Fruit fly (Drosophila melanogaster) Kc167 (cell line): Measurements from ENCODE around the gene CG44836.

Source experiments
- Myc ChIP-seq: fragments of >200 bp; optimal IDR thresholded peaks from 2 replicates; lab custom pipeline; 2017; ENCODE audit warnings: missing external identifiers
- Sin3A ChIP-seq: fragments of >200 bp; optimal IDR thresholded peaks from 2 replicates; lab custom pipeline; 2018; ENCODE audit warnings: missing external identifiers
- h ChIP-seq: fragments of >200 bp; optimal IDR thresholded peaks from 3 replicates; lab custom pipeline; 2018; ENCODE audit warnings: missing external identifiers
- insv ChIP-seq: fragments of >200 bp; optimal IDR thresholded peaks from 3 replicates; lab custom pipeline; 2018; ENCODE audit warnings: missing external identifiers
- psq ChIP-seq: fragments of >200 bp; optimal IDR thresholded peaks from 2 replicates; lab custom pipeline; 2017; ENCODE audit warnings: missing external identifiers
- ttk ChIP-seq: sonication (Bioruptor generic); optimal IDR thresholded peaks from 2 replicates; lab custom pipeline; 2017; ENCODE audit warnings: missing external identifiers

The CG44836 gene

dm6 chr3L:16400175-16400574, at the start of gene CG44836:
TSS of gene CG44836 (minus strand) at chr3L:16400275.
- TF ChIP-seq Myc (no peak), h (no peak), ttk (lab: Kevin White, UChicago) (no peak), Sin3A (no peak)

dm6 chr3L:16442628-16443027, 42.6 kb upstream of the CG44836 start:
- TF ChIP-seq ttk (lab: Kevin White, UChicago) (no peak), psq (lab: Kevin White, UChicago) (no peak), Myc (no peak), insv (lab: Kevin White, UChicago) (no peak), Sin3A (no peak), h (no peak)

dm6 chr3L:16437271-16437670, 37.2 kb upstream of the CG44836 start:
- no peak for TF ChIP-seq ttk (lab: Kevin White, UChicago)

dm6 chr3L:16433556-16433955, 33.5 kb upstream of the CG44836 start:
- TF ChIP-seq psq (lab: Kevin White, UChicago) (no peak), h (no peak), Sin3A (no peak), ttk (lab: Kevin White, UChicago) (no peak), insv (lab: Kevin White, UChicago) (no peak), Myc (no peak)

dm6 chr3L:16431056-16431455, 31.0 kb upstream of the CG44836 start:
- TF ChIP-seq ttk (lab: Kevin White, UChicago), result no peak
- TF ChIP-seq Sin3A, result no peak
- no peak for TF ChIP-seq Myc
- no peak for TF ChIP-seq psq (lab: Kevin White, UChicago)
- TF ChIP-seq h, result no peak
- TF ChIP-seq insv (lab: Kevin White, UChicago), result no peak

dm6 chr3L:16429451-16429850, 29.4 kb upstream of the CG44836 start:
- TF ChIP-seq Myc (no peak), Sin3A (no peak), h (no peak), insv (lab: Kevin White, UChicago) (no peak), psq (lab: Kevin White, UChicago) (no peak), ttk (lab: Kevin White, UChicago) (no peak)

- TF ChIP-seq Myc, result no peak
- no peak for TF ChIP-seq Sin3A
- TF ChIP-seq h, result no peak
- no peak for TF ChIP-seq psq (lab: Kevin White, UChicago)
- TF ChIP-seq insv (lab: Kevin White, UChicago), result no peak
- no peak for TF ChIP-seq ttk (lab: Kevin White, UChicago)
These were observed 19.1 kb upstream of the CG44836 start, which contains the start of the genes TyrRS and CG33158 for dm6 chr3L:16419059-16419773. TSS of gene TyrRS (minus strand) at chr3L:16419302. TSS of gene CG33158 (plus strand) at chr3L:16419597.

- no peak for TF ChIP-seq ttk (lab: Kevin White, UChicago)
- no peak for TF ChIP-seq insv (lab: Kevin White, UChicago)
- TF ChIP-seq psq (lab: Kevin White, UChicago), result no peak
- TF ChIP-seq h, result no peak
- no peak for TF ChIP-seq Myc
- TF ChIP-seq Sin3A, result no peak
These were observed 16.9 kb upstream of the CG44836 start, which contains the start of gene GluRS-m for dm6 chr3L:16417024-16417423. TSS of gene GluRS-m (minus strand) at chr3L:16417177.

- TF ChIP-seq insv (lab: Kevin White, UChicago) (no peak), psq (lab: Kevin White, UChicago) (no peak), ttk (lab: Kevin White, UChicago) (no peak), Myc (no peak), Sin3A (no peak), h (no peak)
These were observed 12.4 kb upstream of the CG44836 start, which contains the start of gene Serinc for dm6 chr3L:16412394-16412950. TSS of gene Serinc (plus strand) at chr3L:16412722.

- TF ChIP-seq Sin3A (no peak), h (no peak), ttk (lab: Kevin White, UChicago) (no peak), psq (lab: Kevin White, UChicago) (no peak), insv (lab: Kevin White, UChicago) (no peak), Myc (no peak)
These were observed 11.5 kb upstream of the CG44836 start, which contains the start of gene fax for dm6 chr3L:16411566-16411965. TSS of gene fax (minus strand) at chr3L:16411828.

- TF ChIP-seq h (no peak), psq (lab: Kevin White, UChicago) (no peak), Myc (no peak), Sin3A (no peak), ttk (lab: Kevin White, UChicago) (no peak), insv (lab: Kevin White, UChicago) (no peak)
These were observed 10.4 kb upstream of the CG44836 start for dm6 chr3L:16410234-16411119.

- TF ChIP-seq Sin3A (no peak), ttk (lab: Kevin White, UChicago) (no peak), insv (lab: Kevin White, UChicago) (no peak), h (no peak), psq (lab: Kevin White, UChicago) (no peak), Myc (no peak)
These were observed 9.6 kb upstream of the CG44836 start for dm6 chr3L:16409440-16410233.
